Fruit fly (Drosophila melanogaster): ENCODE results near the gene CG33764.

Gene CG33764

dm6 chr3L:4283428-4284089 is 16.3 kb upstream of the CG33764 start, which contains the start of the genes srw and CG1316 (continued):
- TF ChIP-seq Opbp (GFP tag; IDR thresholded peaks at IDR 0.05; ENCODE audit: partially characterized antibody) = peak; percentile 35; the same call in 1 of the 3 replicates
- no peak for TF ChIP-seq fu2 (GFP tag; optimal IDR thresholded peaks at IDR 0.05)
- peak; percentile 82 for TF ChIP-seq YL-1 (GFP tag; optimal IDR thresholded peaks at IDR 0.05)
- TF ChIP-seq Sox100B (GFP tag; optimal IDR thresholded peaks at IDR 0.05) = no peak
- no peak for TF ChIP-seq btn (GFP tag; optimal IDR thresholded peaks at IDR 0.05)
- peak; percentile 11 for TF ChIP-seq CG2712 (tag; optimal IDR thresholded peaks at IDR 0.05)
- no peak for TF ChIP-seq bab2 (GFP tag; optimal IDR thresholded peaks at IDR 0.05)
- no peak for TF ChIP-seq CG6765 (GFP tag; optimal IDR thresholded peaks at IDR 0.05)
- TF ChIP-seq CG12942 (GFP tag; optimal IDR thresholded peaks at IDR 0.05) = no peak
- no peak for TF ChIP-seq da (GFP tag; optimal IDR thresholded peaks at IDR 0.05)
- TF ChIP-seq CG34224 (GFP tag; IDR thresholded peaks at IDR 0.05; ENCODE audit: partially characterized antibody) = peak; percentile 44; the same call in 1 of the 3 replicates
- TF ChIP-seq CG11398 (GFP tag; optimal IDR thresholded peaks at IDR 0.05) = no peak
- TF ChIP-seq row (GFP tag; IDR thresholded peaks at IDR 0.05) = peak; percentile 55; the same call in 1 of the 3 replicates
- no peak for TF ChIP-seq tin (GFP tag; optimal IDR thresholded peaks at IDR 0.05)
- TF ChIP-seq slou (GFP tag; optimal IDR thresholded peaks at IDR 0.05) = no peak
- peak; percentile 60 for TF ChIP-seq pzg (GFP tag; optimal IDR thresholded peaks at IDR 0.05)
- TF ChIP-seq Lhr (GFP tag; optimal IDR thresholded peaks at IDR 0.05) = no peak
- TF ChIP-seq Myb (GFP tag; optimal IDR thresholded peaks at IDR 0.05) = peak; percentile 67
- TF ChIP-seq pita (GFP tag; optimal IDR thresholded peaks at IDR 0.05) = no peak
- TF ChIP-seq Med (GFP tag) = peak; percentile 81
- no peak for TF ChIP-seq bowl (GFP tag; IDR thresholded peaks at IDR 0.05)
- no peak for TF ChIP-seq NK7.1 (GFP tag; optimal IDR thresholded peaks at IDR 0.05)
- no peak for TF ChIP-seq PHDP (tag; optimal IDR thresholded peaks at IDR 0.05)
- peak; percentile 60 for TF ChIP-seq bbx (GFP tag; IDR thresholded peaks at IDR 0.05; ENCODE audit: partially characterized antibody)
- no peak for TF ChIP-seq H2.0 (GFP tag; IDR thresholded peaks at IDR 0.05)
- TF ChIP-seq CG8089 (GFP tag; optimal IDR thresholded peaks at IDR 0.05) = no peak
- peak; percentile 12 for TF ChIP-seq gfzf (GFP tag; optimal IDR thresholded peaks at IDR 0.05)
- TF ChIP-seq CG14710 (tag; optimal IDR thresholded peaks at IDR 0.05) = peak; percentile 20
- no peak for TF ChIP-seq Hr3 (GFP tag; optimal IDR thresholded peaks at IDR 0.05)
- no peak for TF ChIP-seq CG17612 (GFP tag; IDR thresholded peaks at IDR 0.05)
- no peak for TF ChIP-seq onecut (GFP tag; IDR thresholded peaks at IDR 0.05)
- TF ChIP-seq sens (GFP tag) = peak; percentile 26
- no peak for TF ChIP-seq cg (GFP tag; optimal IDR thresholded peaks at IDR 0.05)
- no peak for TF ChIP-seq CG11696 (GFP tag; IDR thresholded peaks at IDR 0.05)
- no peak for TF ChIP-seq CG9876 (GFP tag; optimal IDR thresholded peaks at IDR 0.05)
- 0 out of 3 replicates have a peak, but pooled peaks have one; percentile 21 for TF ChIP-seq Optix (GFP tag; IDR thresholded peaks at IDR 0.05)
- TF ChIP-seq emc (GFP tag; optimal IDR thresholded peaks at IDR 0.05) = no peak
- no peak for TF ChIP-seq Hr78 (GFP tag; optimal IDR thresholded peaks at IDR 0.05)
- no peak for TF ChIP-seq CG17361 (GFP tag; IDR thresholded peaks at IDR 0.05)
- TF ChIP-seq CG10267 (tag; optimal IDR thresholded peaks at IDR 0.05) = peak; percentile 37
- TF ChIP-seq CG7357 (GFP tag; IDR thresholded peaks at IDR 0.05) = no peak
- TF ChIP-seq CG9817 (tag; optimal IDR thresholded peaks at IDR 0.05) = no peak
- no peak for TF ChIP-seq dpn (GFP tag; optimal IDR thresholded peaks at IDR 0.05)
- TF ChIP-seq tup (GFP tag; optimal IDR thresholded peaks at IDR 0.05) = no peak
- TF ChIP-seq MBD-R2 (GFP tag; IDR thresholded peaks at IDR 0.05) = peak; percentile 75
- no peak for TF ChIP-seq nau (GFP tag; optimal IDR thresholded peaks at IDR 0.05)
- TF ChIP-seq Dref (GFP tag; IDR thresholded peaks at IDR 0.05) = peak; percentile 74
- TF ChIP-seq trh (GFP tag; optimal IDR thresholded peaks at IDR 0.05) = no peak
- TF ChIP-seq CrebB (tag; optimal IDR thresholded peaks at IDR 0.05) = no peak
- TF ChIP-seq ftz-f1 (GFP tag; optimal IDR thresholded peaks at IDR 0.05) = no peak
- TF ChIP-seq Mrtf (GFP tag; IDR thresholded peaks at IDR 0.05) = no peak
